Fruit fly (Drosophila melanogaster): Measurements from ENCODE around the gene Pcyt1.

DNA sequence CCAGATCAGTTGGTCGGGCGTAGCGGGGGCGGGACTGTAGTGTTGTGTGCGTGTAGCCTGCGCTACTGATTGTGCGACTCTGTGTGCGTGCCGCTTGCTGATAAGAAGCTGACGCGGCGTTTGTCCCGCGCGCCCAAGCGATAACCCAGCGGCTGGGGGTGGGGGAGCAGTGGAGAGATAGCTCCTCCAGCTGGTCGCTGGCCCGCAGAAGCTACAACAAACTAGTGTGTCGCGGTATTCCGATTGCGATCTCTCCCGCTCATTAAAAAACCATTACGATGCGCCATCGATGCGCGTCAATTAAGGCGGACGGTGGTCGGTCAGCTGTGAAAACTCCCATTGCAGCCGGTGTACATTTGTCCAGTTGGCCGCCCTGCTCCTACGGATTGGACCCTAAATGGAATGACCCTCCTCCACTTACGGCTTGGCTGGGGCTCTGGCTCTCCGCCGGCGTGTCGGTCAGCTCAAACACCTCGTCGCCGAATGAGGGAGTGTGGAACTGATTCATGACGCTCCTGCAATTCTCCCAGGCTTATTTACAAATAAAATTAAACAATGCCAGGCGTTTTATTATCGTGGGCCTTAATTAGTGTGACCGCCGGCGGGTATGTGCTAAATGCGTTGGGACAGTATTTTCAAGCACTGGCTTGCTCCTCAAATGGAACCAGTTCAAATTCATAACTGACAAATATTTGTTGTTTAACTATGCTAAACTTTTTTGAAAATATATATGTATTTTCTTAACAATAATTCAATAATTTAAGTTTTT is 56.4 kb downstream of the Pcyt1 start, which contains the start of gene CG12104:
- TF ChIP-seq CG8478 (optimal IDR thresholded peaks at IDR 0.05), result no peak
- TF ChIP-seq CTCF (optimal IDR thresholded peaks at IDR 0.05), result no peak
